Worm (Caenorhabditis elegans) whole organism, L2 larva: ENCODE measurements around the gene F25H9.6.

Source experiments
- fos-1 ChIP-seq: fragments of 150-350 bp; optimal IDR thresholded peaks from 2 replicates; lab custom pipeline; 2014; ENCODE audit warnings: missing biosample characterization, missing genetic modification characterization
- lin-13 ChIP-seq: fragments of 150-350 bp; optimal IDR thresholded peaks from 2 replicates; lab custom pipeline; 2014; ENCODE audit warnings: missing biosample characterization, missing genetic modification reagents, missing genetic modification characterization
- nhr-23 ChIP-seq: fragments of 150-350 bp; optimal IDR thresholded peaks from 2 replicates; lab custom pipeline; 2014; ENCODE audit warnings: missing biosample characterization, missing genetic modification reagents, missing genetic modification characterization
- unc-62 ChIP-seq: fragments of 150-350 bp; optimal IDR thresholded peaks from 2 replicates; lab custom pipeline; 2014; ENCODE audit warnings: missing biosample characterization, missing genetic modification reagents, missing genetic modification characterization
- ztf-11 ChIP-seq: sonication (generic microtip); optimal IDR thresholded peaks from 2 replicates; lab custom pipeline; 2017; ENCODE audit warnings: missing biosample characterization, missing genetic modification characterization

DNA sequence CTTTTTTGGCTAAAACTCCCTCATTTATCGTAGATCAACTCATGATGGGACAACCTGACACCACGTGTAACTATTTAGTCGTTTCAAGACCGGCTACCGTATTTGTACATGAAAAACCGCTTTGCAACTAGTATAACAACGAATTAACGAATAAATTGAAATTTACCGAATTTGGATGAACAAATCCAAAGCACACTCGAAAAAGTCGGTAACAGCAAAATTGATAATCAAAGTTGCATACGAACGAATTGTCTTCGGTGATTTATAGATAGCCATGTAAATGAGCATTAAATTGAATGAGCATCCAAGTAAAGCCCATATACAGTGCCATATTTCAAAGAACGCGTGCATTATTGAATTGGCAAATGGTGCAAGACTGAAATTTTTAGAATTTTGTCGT is 35.8 kb downstream of the F25H9.6 start, which contains the start of gene srd-17:
- TF ChIP-seq lin-13 (GFP tag; lab: Kevin White, UChicago) (no peak), ztf-11 (tag; lab: Kevin White, UChicago) (no peak), fos-1 (tag; lab: Kevin White, UChicago) (no peak), unc-62 (GFP tag; lab: Kevin White, UChicago) (no peak), nhr-23 (tag; lab: Kevin White, UChicago) (no peak)
